Worm (Caenorhabditis elegans): ENCODE results near the gene sre-10.

ce11 chrV:7103247-7103646, 29.1 kb upstream of the sre-10 start, which contains the start of gene odr-2:
- TF ChIP-seq him-1 (tag; optimal IDR thresholded peaks at IDR 0.05) = no peak
- no peak for TF ChIP-seq W03F9.2 (tag; optimal IDR thresholded peaks at IDR 0.05)
- TF ChIP-seq dao-5 (tag; optimal IDR thresholded peaks at IDR 0.05) = no peak

All from whole organism, L4/young adult.